Worm (Caenorhabditis elegans) whole organism, L4 larva: Measurements from ENCODE around the gene apx-1.

ENCODE experiments used
- D1046.2 ChIP-seq: fragments of 200-800 bp; sonication (Bioruptor generic); IDR thresholded peaks from 2 replicates; pipeline ENCODE4 v1.3.6; 2022; ENCODE audit warnings: missing genetic modification characterization, missing compliant biosample characterization
- F10B5.3 ChIP-seq: sonication (generic microtip); optimal IDR thresholded peaks from 2 replicates; lab custom pipeline; 2016; ENCODE audit warnings: mild to moderate bottlenecking, missing genetic modification characterization, missing compliant biosample characterization
- F26F4.8 ChIP-seq: fragments of 200-800 bp; sonication (Bioruptor generic); conservative IDR thresholded peaks from 2 replicates; pipeline ENCODE4 v1.3.6; 2022; ENCODE audit warnings: missing genetic modification characterization, missing compliant biosample characterization
- F37D6.2 ChIP-seq: sonication (generic microtip); optimal IDR thresholded peaks from 2 replicates; lab custom pipeline; 2016; ENCODE audit warnings: mild to moderate bottlenecking, missing genetic modification characterization, missing compliant biosample characterization
- F44E2.7 ChIP-seq: fragments of 200-800 bp; sonication (Bioruptor generic); IDR thresholded peaks from 2 replicates; pipeline ENCODE4 v2.1.2; 2022; ENCODE audit warnings: missing genetic modification characterization, missing compliant biosample characterization
- R02D3.7 ChIP-seq: fragments of 150-350 bp; sonication (generic microtip); optimal IDR thresholded peaks from 3 replicates; lab custom pipeline; 2014; ENCODE audit warnings: missing biosample characterization, missing genetic modification characterization
- aha-1 ChIP-seq: fragments of 150-350 bp; peaks from one replicate; lab custom pipeline; 2014; ENCODE audit warnings: missing biosample characterization, missing genetic modification characterization
- ama-1 ChIP-seq: fragments of 150-350 bp; optimal IDR thresholded peaks from 2 replicates; lab custom pipeline; 2014; ENCODE audit warnings: inconsistent platforms, mixed read lengths
- ceh-20 ChIP-seq: fragments of 200-800 bp; sonication (Bioruptor generic); IDR thresholded peaks from 2 replicates; pipeline ENCODE4 v1.3.6; 2022; ENCODE audit warnings: missing genetic modification reagents, missing genetic modification characterization, missing compliant biosample characterization
- ceh-32 ChIP-seq: sonication (generic microtip); optimal IDR thresholded peaks from 2 replicates; lab custom pipeline; 2016; ENCODE audit warnings: mild to moderate bottlenecking, missing genetic modification characterization, missing compliant biosample characterization; ENCODE audit not compliant: poor library complexity
- ceh-44 ChIP-seq: fragments of 200-800 bp; sonication (Bioruptor generic); IDR thresholded peaks from 2 replicates; pipeline ENCODE4 v1.3.6; 2022; ENCODE audit warnings: missing genetic modification reagents, missing genetic modification characterization, missing compliant biosample characterization
- cey-2 ChIP-seq: sonication (generic microtip); optimal IDR thresholded peaks from 3 replicates; lab custom pipeline; 2017; ENCODE audit warnings: missing genetic modification characterization, mild to moderate bottlenecking, missing compliant biosample characterization, antibody characterized with exemption, borderline replicate concordance; ENCODE audit not compliant: insufficient read depth
- ctbp-1 ChIP-seq: fragments of 200-800 bp; sonication (Bioruptor generic); IDR thresholded peaks from 2 replicates; pipeline ENCODE4 v1.3.6; 2022; ENCODE audit warnings: missing genetic modification reagents, missing genetic modification characterization, missing compliant biosample characterization
- daf-16 ChIP-seq, 3 experiments: sonication (generic microtip); optimal IDR thresholded peaks; 2 replicates each; lab custom pipeline; 2016 to 2017; ENCODE audit warnings: missing genetic modification characterization in 3 of 3, missing genetic modification reagents in 3 of 3, mild to moderate bottlenecking in 2 of 3, missing compliant biosample characterization in 2 of 3, missing biosample characterization in 1 of 3, moderate library complexity in 1 of 3
- dmd-6 ChIP-seq: fragments of 200-800 bp; sonication (Bioruptor generic); IDR thresholded peaks from 2 replicates; pipeline ENCODE4 v1.3.6; 2022; ENCODE audit warnings: missing genetic modification reagents, missing genetic modification characterization, missing compliant biosample characterization
- duxl-1 ChIP-seq: sonication (generic microtip); optimal IDR thresholded peaks from 2 replicates; lab custom pipeline; 2016; ENCODE audit warnings: mild to moderate bottlenecking, missing genetic modification characterization, moderate library complexity, missing compliant biosample characterization; ENCODE audit not compliant: poor library complexity
- dve-1 ChIP-seq: sonication (generic microtip); optimal IDR thresholded peaks from 2 replicates; lab custom pipeline; 2017; ENCODE audit warnings: antibody characterized with exemption, mild to moderate bottlenecking, missing genetic modification characterization, missing compliant biosample characterization; ENCODE audit not compliant: insufficient read depth
- hlh-11 ChIP-seq: fragments of 200-800 bp; sonication (Bioruptor generic); optimal IDR thresholded peaks from 2 replicates; lab custom pipeline; 2018; ENCODE audit warnings: mild to moderate bottlenecking, missing genetic modification characterization, missing compliant biosample characterization
- hlh-30 ChIP-seq: sonication (generic microtip); optimal IDR thresholded peaks from 2 replicates; lab custom pipeline; 2017; ENCODE audit warnings: antibody characterized with exemption, mild to moderate bottlenecking, missing genetic modification characterization, missing compliant biosample characterization; ENCODE audit not compliant: insufficient read depth
- hmg-1.1 ChIP-seq: fragments of 200-800 bp; sonication (Bioruptor generic); IDR thresholded peaks from 2 replicates; pipeline ENCODE4 v1.3.6; 2022; ENCODE audit warnings: missing genetic modification reagents, missing genetic modification characterization, missing compliant biosample characterization
- lin-38 ChIP-seq: fragments of 200-800 bp; sonication (Bioruptor generic); IDR thresholded peaks from 2 replicates; pipeline ENCODE4 v1.3.6; 2022; ENCODE audit warnings: missing genetic modification reagents, missing genetic modification characterization, missing compliant biosample characterization
- lir-3 ChIP-seq: sonication (generic microtip); optimal IDR thresholded peaks from 2 replicates; lab custom pipeline; 2016; ENCODE audit warnings: mild to moderate bottlenecking, missing genetic modification characterization, missing compliant biosample characterization
- lsy-2 ChIP-seq, 2 experiments: fragments of 150-350 bp in 1 of 2; sonication (generic microtip) in 1 of 2; optimal IDR thresholded peaks; 2 replicates each; lab custom pipeline; 2014 to 2017; ENCODE audit warnings: missing biosample characterization in 2 of 2, missing genetic modification characterization in 2 of 2
- mep-1 ChIP-seq: fragments of 150-350 bp; sonication (generic microtip); optimal IDR thresholded peaks from 3 replicates; lab custom pipeline; 2014; ENCODE audit warnings: missing biosample characterization, missing genetic modification characterization
- mxl-3 ChIP-seq: fragments of 200-800 bp; sonication (Bioruptor generic); optimal IDR thresholded peaks from 2 replicates; lab custom pipeline; 2018; ENCODE audit warnings: mild to moderate bottlenecking, missing genetic modification characterization, missing compliant biosample characterization
- nhr-102 ChIP-seq: sonication (generic microtip); optimal IDR thresholded peaks from 2 replicates; lab custom pipeline; 2016; ENCODE audit warnings: mild to moderate bottlenecking, missing genetic modification characterization, moderate library complexity, missing compliant biosample characterization
- nhr-11 ChIP-seq: fragments of 150-350 bp; optimal IDR thresholded peaks from 2 replicates; lab custom pipeline; 2014; ENCODE audit warnings: missing biosample characterization, missing genetic modification characterization
- nhr-237 ChIP-seq: sonication (generic microtip); optimal IDR thresholded peaks from 2 replicates; lab custom pipeline; 2017; ENCODE audit warnings: missing biosample characterization, missing genetic modification characterization
- nhr-28 ChIP-seq: fragments of 150-350 bp; optimal IDR thresholded peaks from 2 replicates; lab custom pipeline; 2014; ENCODE audit warnings: missing biosample characterization, missing genetic modification characterization
- nhr-48 ChIP-seq: sonication (generic microtip); optimal IDR thresholded peaks from 2 replicates; lab custom pipeline; 2016; ENCODE audit warnings: mild to moderate bottlenecking, missing genetic modification characterization, missing compliant biosample characterization
- nhr-76 ChIP-seq: fragments of 150-350 bp; optimal IDR thresholded peaks from 2 replicates; lab custom pipeline; 2014; ENCODE audit warnings: missing biosample characterization, missing genetic modification characterization
- saeg-2 ChIP-seq: fragments of 200-800 bp; sonication (Bioruptor generic); IDR thresholded peaks from 2 replicates; pipeline ENCODE4 v1.3.6; 2022; ENCODE audit warnings: missing genetic modification reagents, missing genetic modification characterization, missing compliant biosample characterization
- snpc-4 ChIP-seq: fragments of 150-350 bp; optimal IDR thresholded peaks from 2 replicates; lab custom pipeline; 2014; ENCODE audit warnings: missing biosample characterization, missing genetic modification characterization
- tag-97 ChIP-seq: fragments of 200-800 bp; sonication (Bioruptor generic); IDR thresholded peaks from 2 replicates; pipeline ENCODE4 v1.3.6; 2022; ENCODE audit warnings: missing genetic modification characterization, missing compliant biosample characterization
- tra-1 ChIP-seq: fragments of 200-800 bp; sonication (Bioruptor generic); IDR thresholded peaks from 2 replicates; pipeline ENCODE4 v1.3.6; 2022; ENCODE audit warnings: missing genetic modification reagents, missing genetic modification characterization, missing compliant biosample characterization
- unc-130 ChIP-seq: sonication (generic microtip); optimal IDR thresholded peaks from 2 replicates; lab custom pipeline; 2016; ENCODE audit warnings: missing genetic modification reagents, missing genetic modification characterization, missing compliant biosample characterization
- unc-39 ChIP-seq: sonication (generic microtip); optimal IDR thresholded peaks from 2 replicates; lab custom pipeline; 2017; ENCODE audit warnings: missing biosample characterization, missing genetic modification characterization
- zfp-3 ChIP-seq: fragments of 200-800 bp; sonication (Bioruptor generic); conservative IDR thresholded peaks from 2 replicates; pipeline ENCODE4 v1.3.6; 2022; ENCODE audit warnings: missing genetic modification reagents, missing genetic modification characterization, missing compliant biosample characterization
- ztf-11 ChIP-seq: fragments of 150-350 bp; optimal IDR thresholded peaks from 2 replicates; lab custom pipeline; 2014; ENCODE audit warnings: missing biosample characterization, missing genetic modification characterization
- ztf-7 ChIP-seq: fragments of 150-350 bp; optimal IDR thresholded peaks from 2 replicates; lab custom pipeline; 2014; ENCODE audit warnings: missing biosample characterization, missing genetic modification characterization

The apx-1 gene

ce11 chrV:3196832-3197329 is 13.1 kb upstream of the apx-1 start, which contains the start of the genes Y73C8B.1 and Y73C8B.5:
Gene Y73C8B.1 (minus strand): TSS chrV:3196882.
Gene Y73C8B.5 (plus strand): TSS chrV:3197268.
- peak in 1 of 2 experiments; percentile 11 for TF ChIP-seq lsy-2 (tag; optimal IDR thresholded peaks at IDR 0.05; lab: Kevin White, UChicago)
- TF ChIP-seq ctbp-1 (GFP tag; lab: Robert Waterston, UW): no peak
- no peak for TF ChIP-seq unc-39 (tag; lab: Kevin White, UChicago)
- TF ChIP-seq hlh-30 (tag; lab: Kevin White, UChicago): peak; percentile 3
- no peak for TF ChIP-seq cey-2 (tag; lab: Kevin White, UChicago)
- no peak for TF ChIP-seq tra-1 (GFP tag; lab: Robert Waterston, UW)
- TF ChIP-seq lir-3 (tag; lab: Kevin White, UChicago): no peak
- no peak for TF ChIP-seq ama-1 (lab: Kevin White, UChicago)
- peak; percentile 31; the same call in 1 of the 2 replicates for TF ChIP-seq lin-38 (GFP tag; lab: Robert Waterston, UW)
- TF ChIP-seq F37D6.2: no peak
- TF ChIP-seq F26F4.8 (GFP tag; lab: Robert Waterston, UW): no peak
- no peak for TF ChIP-seq snpc-4 (tag; lab: Kevin White, UChicago)
- TF ChIP-seq nhr-28: peak; percentile 90
- TF ChIP-seq nhr-48 (tag; lab: Kevin White, UChicago): peak; percentile 88
- no peak for TF ChIP-seq R02D3.7
- TF ChIP-seq ztf-11 (tag; lab: Kevin White, UChicago): no peak
- TF ChIP-seq nhr-11 (tag; lab: Kevin White, UChicago): peak; percentile 94
- TF ChIP-seq dve-1 (tag; lab: Kevin White, UChicago): peak; percentile 35
- TF ChIP-seq mep-1 (tag; lab: Kevin White, UChicago): peak; percentile 20
- TF ChIP-seq daf-16 (GFP tag; optimal IDR thresholded peaks at IDR 0.05; lab: Kevin White, UChicago): no peak
- no peak for TF ChIP-seq daf-16 (tag; optimal IDR thresholded peaks at IDR 0.05; lab: Kevin White, UChicago)
- no peak for TF ChIP-seq ceh-20 (GFP tag; lab: Robert Waterston, UW)
- peak; percentile 11 for TF ChIP-seq hlh-11
- no peak for TF ChIP-seq nhr-76 (tag; lab: Kevin White, UChicago)
- TF ChIP-seq nhr-102 (tag; lab: Kevin White, UChicago): no peak
- no peak for TF ChIP-seq F10B5.3
- TF ChIP-seq F44E2.7 (GFP tag; lab: Robert Waterston, UW): no peak
- no peak for TF ChIP-seq hmg-1.1 (GFP tag; lab: Robert Waterston, UW)

ce11 chrV:3200323-3200722 is 9.7 kb upstream of the apx-1 start, which contains the start of gene K08D9.4:
Gene K08D9.4 (minus strand): TSS chrV:3200423.
- no peak for TF ChIP-seq duxl-1
- no peak for TF ChIP-seq unc-39 (tag; lab: Kevin White, UChicago)
- TF ChIP-seq zfp-3: no peak
- no peak for TF ChIP-seq ceh-44 (GFP tag; lab: Robert Waterston, UW)
- TF ChIP-seq D1046.2: no peak
- no peak for TF ChIP-seq saeg-2
- no peak for TF ChIP-seq dmd-6
- no peak for TF ChIP-seq ceh-20 (GFP tag; lab: Robert Waterston, UW)
- TF ChIP-seq ztf-7 (tag; lab: Kevin White, UChicago): no peak
- no peak for TF ChIP-seq unc-130 (GFP tag; lab: Kevin White, UChicago)
- no peak for TF ChIP-seq hlh-30 (tag; lab: Kevin White, UChicago)
- no peak for TF ChIP-seq ceh-32 (tag; lab: Kevin White, UChicago)
- no peak for TF ChIP-seq nhr-76 (tag; lab: Kevin White, UChicago)
- TF ChIP-seq nhr-237 (tag; lab: Kevin White, UChicago): no peak
- no peak for TF ChIP-seq aha-1 (tag; lab: Kevin White, UChicago)
- TF ChIP-seq tag-97 (GFP tag; lab: Robert Waterston, UW): no peak
- no peak for TF ChIP-seq mxl-3
